Worm (Caenorhabditis elegans): ENCODE results near the gene F40F11.3.
A peak's percentile ranks its signal among the peaks of the same experiment; 100 is the strongest.

F40F11.3 gene

DNA sequence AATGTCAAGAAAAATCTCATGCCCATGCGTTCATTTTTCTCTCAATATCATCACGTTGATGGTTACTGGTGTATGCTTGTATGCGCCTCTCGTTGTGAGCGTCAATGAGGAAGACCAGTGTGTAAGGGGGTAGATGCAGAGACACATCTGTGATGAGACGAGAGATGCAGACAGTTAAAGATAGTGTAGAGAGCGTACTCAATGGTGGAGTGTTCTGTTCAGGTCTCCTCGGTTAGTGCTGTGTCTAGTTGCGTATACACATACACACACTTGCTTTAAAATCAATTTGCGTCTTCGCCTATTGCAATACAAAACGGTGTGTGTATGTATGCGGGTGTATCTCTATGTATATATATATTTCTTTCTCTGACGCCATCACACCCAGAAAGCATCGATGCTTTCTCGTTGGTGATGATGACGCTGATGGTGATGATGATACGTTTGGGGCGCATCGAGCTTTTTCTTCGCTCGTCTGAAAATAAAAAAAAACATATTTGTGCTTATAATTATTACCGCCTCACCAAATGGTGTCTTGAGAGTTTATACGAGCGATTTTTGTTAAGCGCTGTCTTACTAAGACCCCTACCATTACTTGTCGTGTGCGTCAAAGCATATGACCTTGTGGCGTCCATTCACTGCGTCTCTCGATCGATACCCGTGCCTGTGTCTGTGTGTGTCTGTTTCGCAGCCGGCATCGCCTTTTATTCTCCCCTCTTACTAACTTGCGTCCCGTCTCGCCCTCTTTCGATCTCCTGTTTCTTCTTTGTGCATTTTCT, at the start of gene F40F11.3 (continued):
- TF ChIP-seq rcor-1 (GFP tag; IDR thresholded peaks at IDR 0.05), result no peak
- TF ChIP-seq nfya-2 (GFP tag; IDR thresholded peaks at IDR 0.05), result 0 out of 2 replicates have a peak, but pooled peaks have one; percentile 10
- no peak for TF ChIP-seq egrh-3 (GFP tag; IDR thresholded peaks at IDR 0.05)
- TF ChIP-seq lir-1 (GFP tag; conservative IDR thresholded peaks at IDR 0.05), result no peak
- TF ChIP-seq lin-40 (tag; optimal IDR thresholded peaks at IDR 0.05), result peak; percentile 83
- TF ChIP-seq rpc-1 (optimal IDR thresholded peaks at IDR 0.05), result no peak
- no peak for TF ChIP-seq rpc-1 (tag; optimal IDR thresholded peaks at IDR 0.05)
- no peak for TF ChIP-seq D2030.7 (GFP tag; IDR thresholded peaks at IDR 0.05)
- no peak for TF ChIP-seq unc-130 (GFP tag; optimal IDR thresholded peaks at IDR 0.05)
- no peak for TF ChIP-seq snpc-4 (GFP tag; optimal IDR thresholded peaks at IDR 0.05)
- TF ChIP-seq snpc-4 (tag; optimal IDR thresholded peaks at IDR 0.05), result peak in 3 of 4 experiments; percentile 20 to 44 (median 26)
- TF ChIP-seq ceh-79 (tag; optimal IDR thresholded peaks at IDR 0.05), result no peak
- TF ChIP-seq ets-4 (GFP tag; optimal IDR thresholded peaks at IDR 0.05), result peak; percentile 41
- TF ChIP-seq snpc-1.1 (tag; optimal IDR thresholded peaks at IDR 0.05; ENCODE audit: insufficient read depth), result no peak
- peak; percentile 73 for TF ChIP-seq pbrm-1 (GFP tag; IDR thresholded peaks at IDR 0.05)
- no peak; the same call in 1 of the 2 replicates for TF ChIP-seq ceh-58 (GFP tag; IDR thresholded peaks at IDR 0.05)
- TF ChIP-seq cebp-2 (GFP tag; IDR thresholded peaks at IDR 0.05), result 0 out of 2 replicates have a peak, but pooled peaks have one; percentile 47
- no peak for TF ChIP-seq bed-1 (GFP tag; IDR thresholded peaks at IDR 0.05)
- TF ChIP-seq F22D6.2 (tag; optimal IDR thresholded peaks at IDR 0.05), result no peak
- TF ChIP-seq ceh-40 (GFP tag; IDR thresholded peaks at IDR 0.05), result 0 out of 2 replicates have a peak, but pooled peaks have one; percentile 52
- peak; percentile 64; the same call in 1 of the 2 replicates for TF ChIP-seq egl-44 (GFP tag; IDR thresholded peaks at IDR 0.05)
- no peak for TF ChIP-seq zim-3 (tag; optimal IDR thresholded peaks at IDR 0.05)
- TF ChIP-seq ceh-27 (GFP tag; optimal IDR thresholded peaks at IDR 0.05), result peak; percentile 94
- TF ChIP-seq sptf-2 (GFP tag; optimal IDR thresholded peaks at IDR 0.05), result no peak
- TF ChIP-seq Y79H2A.3 (GFP tag; conservative IDR thresholded peaks at IDR 0.05), result no peak
- TF ChIP-seq zfh-2 (GFP tag; conservative IDR thresholded peaks at IDR 0.05), result no peak; the same call in 1 of the 2 replicates
- no peak for TF ChIP-seq B0261.1 (tag; optimal IDR thresholded peaks at IDR 0.05)
- TF ChIP-seq F57C9.4 (tag; optimal IDR thresholded peaks at IDR 0.05), result no peak
- TF ChIP-seq madf-8 (GFP tag; conservative IDR thresholded peaks at IDR 0.05), result no peak
- peak; percentile 73 for TF ChIP-seq ekl-4 (GFP tag; IDR thresholded peaks at IDR 0.05)
- no peak for TF ChIP-seq tbx-9 (tag; optimal IDR thresholded peaks at IDR 0.05; ENCODE audit: borderline replicate concordance)
- peak; percentile 90 for TF ChIP-seq attf-5 (GFP tag; optimal IDR thresholded peaks at IDR 0.05)
- no peak for TF ChIP-seq mxl-1 (tag; optimal IDR thresholded peaks at IDR 0.05)
- peak; percentile 37; the same call in 1 of the 2 replicates for TF ChIP-seq hmg-20 (GFP tag; IDR thresholded peaks at IDR 0.05)

DNA sequence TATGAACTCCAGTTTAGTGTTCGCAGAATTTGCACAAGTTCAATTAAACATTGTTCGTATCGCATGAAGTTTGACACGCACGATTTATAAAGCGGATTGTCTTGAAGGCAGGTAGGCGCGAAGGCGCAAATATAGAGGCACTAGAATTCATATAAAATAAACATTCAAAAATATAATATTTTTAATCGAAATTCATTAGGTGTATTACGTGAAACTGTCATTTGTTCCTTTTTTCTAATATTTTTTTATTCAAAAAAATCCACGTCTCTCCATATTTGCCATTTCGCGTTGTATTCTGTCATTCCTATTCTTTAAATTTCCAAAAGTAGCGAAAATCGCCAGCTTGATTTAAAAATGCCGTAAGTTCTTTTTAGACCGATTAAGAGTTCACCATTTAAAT, 48.0 kb upstream of the F40F11.3 start, which contains the start of gene ZK809.1:
Gene ZK809.1 (plus strand): TSS at position 301 of the 400 bp plus-strand sequence.
- TF ChIP-seq dpff-1 (tag; optimal IDR thresholded peaks at IDR 0.05), result no peak
- no peak for TF ChIP-seq ama-1 (optimal IDR thresholded peaks at IDR 0.05)
- TF ChIP-seq ama-1 (GFP tag; optimal IDR thresholded peaks at IDR 0.05), result no peak
- TF ChIP-seq madf-3 (GFP tag; IDR thresholded peaks at IDR 0.05), result no peak
- no peak for TF ChIP-seq pha-4 (tag; optimal IDR thresholded peaks at IDR 0.05)
- no peak for TF ChIP-seq let-607 (tag; optimal IDR thresholded peaks at IDR 0.05)
- no peak for TF ChIP-seq lag-1 (GFP tag; IDR thresholded peaks at IDR 0.05)
